Worm (Caenorhabditis elegans): ENCODE measurements around the gene D1025.10.

D1025.10 gene

ce11 chrX:14516560-14516959 lies at the start of gene D1025.10:
D1025.10 (plus strand) TSS chrX:14516860.
- no peak for TF ChIP-seq ceh-82 (tag; optimal IDR thresholded peaks at IDR 0.05)
- TF ChIP-seq egl-27 (tag; optimal IDR thresholded peaks at IDR 0.05), result no peak
- no peak for TF ChIP-seq grh-1 (GFP tag; IDR thresholded peaks at IDR 0.05)
- TF ChIP-seq fkh-4 (tag; optimal IDR thresholded peaks at IDR 0.05; ENCODE audit: borderline replicate concordance), result no peak
- TF ChIP-seq zip-4 (GFP tag; optimal IDR thresholded peaks at IDR 0.05), result no peak
- TF ChIP-seq unc-86 (tag; optimal IDR thresholded peaks at IDR 0.05), result no peak
- TF ChIP-seq blmp-1 (tag; optimal IDR thresholded peaks at IDR 0.05), result no peak
- no peak for TF ChIP-seq aha-1 (tag; optimal IDR thresholded peaks at IDR 0.05)
- no peak for TF ChIP-seq sup-37 (GFP tag; optimal IDR thresholded peaks at IDR 0.05)
- no peak for TF ChIP-seq zag-1 (tag; optimal IDR thresholded peaks at IDR 0.05)
- TF ChIP-seq nhr-76 (tag; optimal IDR thresholded peaks at IDR 0.05), result no peak
- TF ChIP-seq Y116A8C.19 (tag; optimal IDR thresholded peaks at IDR 0.05; ENCODE audit: borderline replicate concordance), result no peak
- TF ChIP-seq efl-1 (optimal IDR thresholded peaks at IDR 0.05), result no peak
- no peak for TF ChIP-seq efl-1 (GFP tag; optimal IDR thresholded peaks at IDR 0.05 in 1 of 2)
- TF ChIP-seq nhr-28 (tag; optimal IDR thresholded peaks at IDR 0.05), result no peak
- TF ChIP-seq alr-1 (tag; optimal IDR thresholded peaks at IDR 0.05; ENCODE audit: borderline replicate concordance), result no peak
- no peak for TF ChIP-seq tlp-1 (tag; optimal IDR thresholded peaks at IDR 0.05)
- no peak for TF ChIP-seq egl-13 (tag; optimal IDR thresholded peaks at IDR 0.05)
- no peak for TF ChIP-seq ceh-90 (tag; optimal IDR thresholded peaks at IDR 0.05)
- no peak for TF ChIP-seq C16A3.4 (tag; optimal IDR thresholded peaks at IDR 0.05)

DNA sequence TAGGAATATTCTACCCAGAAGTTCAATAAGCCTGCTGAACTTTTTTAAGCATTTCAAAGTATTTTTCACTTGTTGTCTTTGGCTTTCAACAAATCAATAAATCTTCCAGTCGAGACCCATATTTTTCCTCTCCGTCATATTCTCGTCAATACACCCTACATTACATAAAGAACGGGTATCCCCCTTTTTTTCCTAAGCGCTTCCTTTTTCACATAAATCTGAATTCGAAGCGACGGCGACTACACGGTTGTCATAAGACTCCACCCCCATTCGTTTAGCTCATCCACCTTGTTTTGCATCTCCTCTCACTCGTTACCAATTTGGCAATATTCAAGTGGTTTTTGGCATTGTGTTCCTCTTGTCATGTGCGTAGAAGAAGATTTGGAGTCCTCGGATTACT lies 47.4 kb upstream of the D1025.10 start, which contains the start of gene M163.9:
M163.9 (plus strand) TSS at position 301 of the 400 bp plus-strand sequence.
- no peak for TF ChIP-seq lsy-2 (tag; optimal IDR thresholded peaks at IDR 0.05)
- TF ChIP-seq ztf-4 (tag; optimal IDR thresholded peaks at IDR 0.05), result no peak
- no peak for TF ChIP-seq nhr-76 (tag; optimal IDR thresholded peaks at IDR 0.05)
- TF ChIP-seq ces-1 (GFP tag; optimal IDR thresholded peaks at IDR 0.05), result no peak
- no peak for TF ChIP-seq aly-2 (tag; optimal IDR thresholded peaks at IDR 0.05)
- no peak for TF ChIP-seq hlh-4 (tag; optimal IDR thresholded peaks at IDR 0.05)
- TF ChIP-seq unc-86 (tag; optimal IDR thresholded peaks at IDR 0.05), result no peak

- TF ChIP-seq ets-5 (GFP tag; IDR thresholded peaks at IDR 0.05) (no peak), jun-1 (tag; optimal IDR thresholded peaks at IDR 0.05) (no peak), lin-15B (tag; optimal IDR thresholded peaks at IDR 0.05) (no peak), lin-14 (GFP tag; optimal IDR thresholded peaks at IDR 0.05) (no peak), ceh-82 (tag; optimal IDR thresholded peaks at IDR 0.05) (no peak)
Observed at ce11 chrX:14470687-14471086, 46.0 kb upstream of the D1025.10 start, which contains the start of gene M163.10. M163.10 (plus strand) TSS chrX:14470987.

DNA sequence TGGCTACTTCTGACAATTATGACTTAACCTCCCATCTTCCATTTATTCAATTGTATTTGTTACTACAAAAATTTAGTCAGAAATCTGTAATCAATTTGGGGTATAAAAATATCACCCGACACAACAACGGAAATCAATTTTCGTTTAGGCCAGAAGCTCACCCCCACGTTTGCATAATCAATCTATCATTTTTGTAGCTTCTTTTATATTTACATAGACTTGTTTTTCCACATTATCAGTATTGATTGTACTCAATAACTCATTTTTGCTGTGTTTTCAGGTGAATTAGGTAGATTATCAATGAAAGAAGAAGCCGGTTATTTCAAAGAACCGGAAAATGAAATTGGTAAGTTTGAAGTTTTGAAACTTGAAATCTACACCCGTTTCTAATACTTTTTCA lies 42.9 kb upstream of the D1025.10 start, which contains the start of gene M163.5:
M163.5 (plus strand) TSS at position 301 of the 400 bp plus-strand sequence.
- no peak for TF ChIP-seq fkh-10 (GFP tag; optimal IDR thresholded peaks at IDR 0.05)
- no peak for TF ChIP-seq pag-3 (tag; optimal IDR thresholded peaks at IDR 0.05; ENCODE audit: borderline replicate concordance, insufficient read depth)
- TF ChIP-seq nhr-237 (tag; optimal IDR thresholded peaks at IDR 0.05), result no peak
- no peak for TF ChIP-seq nhr-90 (tag; optimal IDR thresholded peaks at IDR 0.05; ENCODE audit: poor library complexity)
- TF ChIP-seq vab-15 (tag; optimal IDR thresholded peaks at IDR 0.05), result no peak
- TF ChIP-seq dsc-1 (tag; optimal IDR thresholded peaks at IDR 0.05), result no peak
- no peak for TF ChIP-seq mep-1 (tag; optimal IDR thresholded peaks at IDR 0.05)
- no peak for TF ChIP-seq isw-1 (GFP tag; IDR thresholded peaks at IDR 0.05)
- no peak for TF ChIP-seq lin-15B (tag; optimal IDR thresholded peaks at IDR 0.05)
- no peak for TF ChIP-seq lsy-2 (tag; optimal IDR thresholded peaks at IDR 0.05)
- TF ChIP-seq efl-3 (GFP tag; optimal IDR thresholded peaks at IDR 0.05), result no peak
- TF ChIP-seq ama-1 (optimal IDR thresholded peaks at IDR 0.05), result no peak
- no peak for TF ChIP-seq unc-30 (tag; optimal IDR thresholded peaks at IDR 0.05)
- TF ChIP-seq fkh-4 (tag; optimal IDR thresholded peaks at IDR 0.05; ENCODE audit: borderline replicate concordance), result no peak
- no peak for TF ChIP-seq tbx-2 (tag; optimal IDR thresholded peaks at IDR 0.05)
- no peak for TF ChIP-seq irx-1 (tag; optimal IDR thresholded peaks at IDR 0.05)
- no peak for TF ChIP-seq unc-62 (GFP tag; optimal IDR thresholded peaks at IDR 0.05)
